Worm (Caenorhabditis elegans): ENCODE data around the gene C33C12.4.

The C33C12.4 gene

ce11 chrII:2204077-2204476, 37.8 kb upstream of the C33C12.4 start, which contains the start of gene Y59C2A.2 (continued):
- TF ChIP-seq fkh-10 (GFP tag; optimal IDR thresholded peaks at IDR 0.05) (no peak), lsy-2 (tag; optimal IDR thresholded peaks at IDR 0.05) (peak; percentile 62 to 78), hpl-2 (GFP tag; optimal IDR thresholded peaks at IDR 0.05) (no peak), lin-13 (GFP tag; optimal IDR thresholded peaks at IDR 0.05) (peak; percentile 48), nhr-76 (tag; optimal IDR thresholded peaks at IDR 0.05) (no peak), mab-9 (GFP tag; IDR thresholded peaks at IDR 0.05) (no peak), vab-15 (tag; optimal IDR thresholded peaks at IDR 0.05) (peak; percentile 39), skn-1 (tag; optimal IDR thresholded peaks at IDR 0.05) (peak; percentile 42), swsn-7 (tag; optimal IDR thresholded peaks at IDR 0.05) (peak; percentile 18), hlh-17 (GFP tag; optimal IDR thresholded peaks at IDR 0.05; ENCODE audit: borderline replicate concordance) (no peak), ceh-82 (tag; optimal IDR thresholded peaks at IDR 0.05) (peak; percentile 2 to 74 (median 24)), ets-5 (GFP tag; IDR thresholded peaks at IDR 0.05) (no peak), lin-14 (GFP tag; optimal IDR thresholded peaks at IDR 0.05) (peak; percentile 36), zip-4 (GFP tag; optimal IDR thresholded peaks at IDR 0.05) (no peak), fos-1 (tag; optimal IDR thresholded peaks at IDR 0.05) (no peak), ztf-11 (tag; optimal IDR thresholded peaks at IDR 0.05) (no peak), fkh-8 (tag; optimal IDR thresholded peaks at IDR 0.05) (peak; percentile 23), nhr-237 (tag; optimal IDR thresholded peaks at IDR 0.05) (no peak), hlh-4 (tag; optimal IDR thresholded peaks at IDR 0.05) (no peak), mdl-1 (tag; optimal IDR thresholded peaks at IDR 0.05) (peak in 1 of 2 experiments; percentile 22), alr-1 (tag; optimal IDR thresholded peaks at IDR 0.05; ENCODE audit: borderline replicate concordance) (no peak), nhr-47 (tag; optimal IDR thresholded peaks at IDR 0.05) (no peak), zag-1 (tag; optimal IDR thresholded peaks at IDR 0.05) (no peak), grh-1 (GFP tag; IDR thresholded peaks at IDR 0.05) (0 out of 2 replicates have a peak, but pooled peaks have one; percentile 32), nhr-84 (tag; optimal IDR thresholded peaks at IDR 0.05) (no peak), rnt-1 (tag; optimal IDR thresholded peaks at IDR 0.05) (peak; percentile 53), sox-4 (tag; optimal IDR thresholded peaks at IDR 0.05) (no peak), unc-130 (tag; optimal IDR thresholded peaks at IDR 0.05) (no peak), nhr-85 (tag) (peak; percentile 61), unc-62 (GFP tag; optimal IDR thresholded peaks at IDR 0.05) (no peak), dpl-1 (GFP tag; optimal IDR thresholded peaks at IDR 0.05) (peak; percentile 88 to 94 (median 93)), aly-2 (tag; optimal IDR thresholded peaks at IDR 0.05) (peak; percentile 39), F16B12.6 (tag; optimal IDR thresholded peaks at IDR 0.05) (peak; percentile 35), C16A3.4 (tag; optimal IDR thresholded peaks at IDR 0.05) (peak; percentile 58), irx-1 (tag; optimal IDR thresholded peaks at IDR 0.05) (peak; percentile 29), efl-1 (optimal IDR thresholded peaks at IDR 0.05) (peak; percentile 94 to 96), efl-1 (GFP tag; optimal IDR thresholded peaks at IDR 0.05 in 1 of 2) (peak; percentile 95 to 99), lin-35 (GFP tag; optimal IDR thresholded peaks at IDR 0.05) (peak; percentile 93 to 97), unc-86 (tag; optimal IDR thresholded peaks at IDR 0.05) (peak; percentile 4), tbx-2 (tag; optimal IDR thresholded peaks at IDR 0.05) (peak; percentile 45)

DNA sequence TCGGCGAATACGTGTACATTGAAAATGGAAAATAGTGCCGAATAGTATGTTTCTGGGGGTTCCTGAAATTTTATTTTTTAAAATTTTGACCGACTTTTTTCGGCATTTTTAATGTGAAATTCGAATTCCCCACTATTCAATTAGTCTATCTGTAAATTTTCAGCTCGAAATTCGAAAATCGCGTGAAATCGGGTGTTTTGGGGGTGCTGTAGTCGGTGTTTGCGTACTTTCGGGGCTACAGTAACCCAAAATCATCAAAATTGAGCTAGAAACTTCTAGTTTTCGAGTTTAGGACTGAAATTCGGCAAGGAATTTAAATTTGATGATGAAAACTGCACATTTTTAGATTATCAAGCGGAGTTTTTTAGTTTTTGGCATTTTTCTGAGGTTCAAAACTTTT, 35.9 kb upstream of the C33C12.4 start:
- TF ChIP-seq nhr-12 (tag; optimal IDR thresholded peaks at IDR 0.05) = no peak
- TF ChIP-seq blmp-1 (tag; optimal IDR thresholded peaks at IDR 0.05) = no peak
- no peak for TF ChIP-seq efl-1 (optimal IDR thresholded peaks at IDR 0.05)
- no peak for TF ChIP-seq efl-1 (GFP tag; optimal IDR thresholded peaks at IDR 0.05 in 1 of 2)
- TF ChIP-seq nhr-71 (tag; optimal IDR thresholded peaks at IDR 0.05) = no peak
- TF ChIP-seq ceh-88 (GFP tag; IDR thresholded peaks at IDR 0.05) = no peak
- no peak for TF ChIP-seq sup-37 (GFP tag; optimal IDR thresholded peaks at IDR 0.05)
- no peak for TF ChIP-seq lin-15B (tag; optimal IDR thresholded peaks at IDR 0.05)
- TF ChIP-seq fkh-4 (tag; optimal IDR thresholded peaks at IDR 0.05; ENCODE audit: borderline replicate concordance) = no peak
- TF ChIP-seq egl-27 (tag; optimal IDR thresholded peaks at IDR 0.05) = no peak
- no peak for TF ChIP-seq lin-39 (tag; optimal IDR thresholded peaks at IDR 0.05)
- TF ChIP-seq nhr-28 (tag; optimal IDR thresholded peaks at IDR 0.05) = no peak
- no peak for TF ChIP-seq F16B12.6 (tag; optimal IDR thresholded peaks at IDR 0.05)
- no peak for TF ChIP-seq sptf-1 (tag; optimal IDR thresholded peaks at IDR 0.05)
- no peak for TF ChIP-seq ceh-8 (GFP tag; optimal IDR thresholded peaks at IDR 0.05)
- no peak for TF ChIP-seq grh-1 (GFP tag; IDR thresholded peaks at IDR 0.05)
- no peak for TF ChIP-seq lin-14 (GFP tag; optimal IDR thresholded peaks at IDR 0.05)
